Worm (Caenorhabditis elegans) whole organism, L4 larva: ENCODE measurements around the gene ZK813.3.

Experiments used
- F10B5.3 ChIP-seq: sonication (generic microtip); optimal IDR thresholded peaks from 2 replicates; lab custom pipeline; 2016; ENCODE audit warnings: mild to moderate bottlenecking, missing genetic modification characterization, missing compliant biosample characterization
- T20F7.1 ChIP-seq: fragments of 200-800 bp; sonication (Bioruptor generic); optimal IDR thresholded peaks from 2 replicates; lab custom pipeline; 2018; ENCODE audit warnings: mild to moderate bottlenecking, missing genetic modification characterization, missing compliant biosample characterization
- T26A8.4 ChIP-seq: fragments of 200-800 bp; sonication (Bioruptor generic); IDR thresholded peaks from 2 replicates; pipeline ENCODE4 v1.3.6; 2022; ENCODE audit warnings: missing genetic modification characterization, missing compliant biosample characterization
- Y105C5A.15 ChIP-seq: fragments of 200-800 bp; sonication (Bioruptor generic); IDR thresholded peaks from 2 replicates; pipeline ENCODE4 v1.3.6; 2022; ENCODE audit warnings: missing genetic modification characterization, missing compliant biosample characterization
- Y75B8A.6 ChIP-seq: fragments of 200-800 bp; sonication (Bioruptor generic); IDR thresholded peaks from 2 replicates; pipeline ENCODE4 v1.3.6; 2022; ENCODE audit warnings: missing genetic modification reagents, missing genetic modification characterization, missing compliant biosample characterization
- aly-2 ChIP-seq: sonication (generic microtip); optimal IDR thresholded peaks from 2 replicates; lab custom pipeline; 2018; ENCODE audit warnings: missing biosample characterization, missing genetic modification characterization
- attf-4 ChIP-seq: sonication (generic microtip); optimal IDR thresholded peaks from 3 replicates; lab custom pipeline; 2017; ENCODE audit warnings: missing biosample characterization, missing genetic modification characterization
- ceh-20 ChIP-seq: fragments of 200-800 bp; sonication (Bioruptor generic); IDR thresholded peaks from 2 replicates; pipeline ENCODE4 v1.3.6; 2022; ENCODE audit warnings: missing genetic modification reagents, missing genetic modification characterization, missing compliant biosample characterization
- ceh-28 ChIP-seq: fragments of 150-350 bp; optimal IDR thresholded peaks from 2 replicates; lab custom pipeline; 2014; ENCODE audit warnings: missing biosample characterization, missing genetic modification reagents, missing genetic modification characterization
- ces-1 ChIP-seq: fragments of 150-350 bp; sonication (generic microtip); optimal IDR thresholded peaks from 4 replicates; lab custom pipeline; 2014; ENCODE audit warnings: missing biosample characterization, missing genetic modification reagents, missing genetic modification characterization
- ctbp-1 ChIP-seq: fragments of 200-800 bp; sonication (Bioruptor generic); IDR thresholded peaks from 2 replicates; pipeline ENCODE4 v1.3.6; 2022; ENCODE audit warnings: missing genetic modification reagents, missing genetic modification characterization, missing compliant biosample characterization
- daf-16 ChIP-seq, 3 experiments: sonication (generic microtip); optimal IDR thresholded peaks; 2 replicates each; lab custom pipeline; 2016 to 2017; ENCODE audit warnings: missing genetic modification characterization in 3 of 3, missing genetic modification reagents in 3 of 3, mild to moderate bottlenecking in 2 of 3, missing compliant biosample characterization in 2 of 3, missing biosample characterization in 1 of 3, moderate library complexity in 1 of 3
- dmd-9 ChIP-seq: fragments of 200-800 bp; sonication (Bioruptor generic); IDR thresholded peaks from 2 replicates; pipeline ENCODE4 v1.3.6; 2022; ENCODE audit warnings: missing genetic modification reagents, missing genetic modification characterization, missing compliant biosample characterization
- duxl-1 ChIP-seq: sonication (generic microtip); optimal IDR thresholded peaks from 2 replicates; lab custom pipeline; 2016; ENCODE audit warnings: mild to moderate bottlenecking, missing genetic modification characterization, moderate library complexity, missing compliant biosample characterization; ENCODE audit not compliant: poor library complexity
- egl-27 ChIP-seq: sonication (generic microtip); optimal IDR thresholded peaks from 3 replicates; lab custom pipeline; 2017; ENCODE audit warnings: missing biosample characterization, missing genetic modification reagents, missing genetic modification characterization
- egl-43 ChIP-seq: fragments of 200-800 bp; sonication (Bioruptor generic); IDR thresholded peaks from 2 replicates; pipeline ENCODE4 v1.3.6; 2022; ENCODE audit warnings: missing genetic modification reagents, missing genetic modification characterization, missing compliant biosample characterization
- fos-1 ChIP-seq: fragments of 150-350 bp; optimal IDR thresholded peaks from 2 replicates; lab custom pipeline; 2014; ENCODE audit warnings: missing biosample characterization, missing genetic modification characterization
- gei-8 ChIP-seq: fragments of 200-800 bp; sonication (Bioruptor generic); optimal IDR thresholded peaks from 2 replicates; lab custom pipeline; 2018; ENCODE audit warnings: mild to moderate bottlenecking, missing genetic modification characterization, missing compliant biosample characterization
- hif-1 ChIP-seq, 2 experiments: sonication (generic microtip); optimal IDR thresholded peaks; 2 replicates each; lab custom pipeline; 2016 to 2017; ENCODE audit warnings: missing compliant biosample characterization in 2 of 2, missing genetic modification characterization in 2 of 2, missing genetic modification reagents in 2 of 2, missing genotype in 2 of 2, mild to moderate bottlenecking in 1 of 2
- hlh-11 ChIP-seq: fragments of 200-800 bp; sonication (Bioruptor generic); optimal IDR thresholded peaks from 2 replicates; lab custom pipeline; 2018; ENCODE audit warnings: mild to moderate bottlenecking, missing genetic modification characterization, missing compliant biosample characterization
- hmg-1.1 ChIP-seq: fragments of 200-800 bp; sonication (Bioruptor generic); IDR thresholded peaks from 2 replicates; pipeline ENCODE4 v1.3.6; 2022; ENCODE audit warnings: missing genetic modification reagents, missing genetic modification characterization, missing compliant biosample characterization
- lin-15B ChIP-seq: fragments of 150-350 bp; sonication (generic microtip); optimal IDR thresholded peaks from 3 replicates; lab custom pipeline; 2014; ENCODE audit warnings: missing biosample characterization, missing genetic modification characterization
- lin-29 ChIP-seq: fragments of 200-800 bp; sonication (Bioruptor generic); IDR thresholded peaks from 2 replicates; pipeline ENCODE4 v1.3.6; 2022; ENCODE audit warnings: missing genetic modification reagents, missing genetic modification characterization, missing compliant biosample characterization
- madf-9 ChIP-seq: fragments of 200-800 bp; sonication (Bioruptor generic); conservative IDR thresholded peaks from 2 replicates; pipeline ENCODE4 v1.3.6; 2022; ENCODE audit warnings: missing genetic modification reagents, missing genetic modification characterization, missing compliant biosample characterization
- mdl-1 ChIP-seq, 2 experiments: fragments of 150-350 bp in 1 of 2; sonication (generic microtip) in 1 of 2; optimal IDR thresholded peaks; 2 replicates each; lab custom pipeline; 2014 to 2017; ENCODE audit warnings: missing biosample characterization in 2 of 2, missing genetic modification characterization in 2 of 2
- mep-1 ChIP-seq: fragments of 150-350 bp; sonication (generic microtip); optimal IDR thresholded peaks from 3 replicates; lab custom pipeline; 2014; ENCODE audit warnings: missing biosample characterization, missing genetic modification characterization
- mxl-3 ChIP-seq: fragments of 200-800 bp; sonication (Bioruptor generic); optimal IDR thresholded peaks from 2 replicates; lab custom pipeline; 2018; ENCODE audit warnings: mild to moderate bottlenecking, missing genetic modification characterization, missing compliant biosample characterization
- nhr-10 ChIP-seq: fragments of 150-350 bp; optimal IDR thresholded peaks from 2 replicates; lab custom pipeline; 2014; ENCODE audit warnings: missing biosample characterization, missing genetic modification characterization
- nhr-11 ChIP-seq: fragments of 150-350 bp; optimal IDR thresholded peaks from 2 replicates; lab custom pipeline; 2014; ENCODE audit warnings: missing biosample characterization, missing genetic modification characterization
- nhr-25 ChIP-seq: sonication (generic microtip); optimal IDR thresholded peaks from 2 replicates; lab custom pipeline; 2017; ENCODE audit warnings: missing genetic modification characterization, mild to moderate bottlenecking, missing compliant biosample characterization, antibody characterized with exemption, moderate library complexity, borderline replicate concordance; ENCODE audit not compliant: insufficient read depth
- nhr-41 ChIP-seq: fragments of 200-800 bp; sonication (Bioruptor generic); IDR thresholded peaks from 2 replicates; pipeline ENCODE4 v1.3.6; 2022; ENCODE audit warnings: missing genetic modification reagents, missing genetic modification characterization, missing compliant biosample characterization
- nhr-6 ChIP-seq: fragments of 150-350 bp; optimal IDR thresholded peaks from 2 replicates; lab custom pipeline; 2014; ENCODE audit warnings: missing biosample characterization, missing genetic modification characterization
- pha-4 ChIP-seq, 2 experiments: fragments of 150-350 bp in 1 of 2; fragments of 200-800 bp in 1 of 2; sonication (Bioruptor generic) in 1 of 2; IDR thresholded peaks in 1 of 2; optimal IDR thresholded peaks in 1 of 2; 2 replicates each; pipeline versions ENCODE4 v1.3.6 to Lab custom; 2014 to 2022; ENCODE audit warnings: missing genetic modification characterization in 2 of 2, missing genetic modification reagents in 2 of 2, missing biosample characterization in 1 of 2, missing compliant biosample characterization in 1 of 2
- php-3 ChIP-seq: fragments of 200-800 bp; sonication (Bioruptor generic); IDR thresholded peaks from 2 replicates; pipeline ENCODE4 v1.3.6; 2022; ENCODE audit warnings: missing genetic modification reagents, missing genetic modification characterization, missing compliant biosample characterization
- pqm-1 ChIP-seq: sonication (generic microtip); optimal IDR thresholded peaks from 2 replicates; lab custom pipeline; 2017; ENCODE audit warnings: missing biosample characterization, missing genetic modification characterization
- sdz-12 ChIP-seq: fragments of 200-800 bp; sonication (Bioruptor generic); optimal IDR thresholded peaks from 2 replicates; lab custom pipeline; 2018; ENCODE audit warnings: mild to moderate bottlenecking, missing genetic modification characterization, missing compliant biosample characterization
- set-16 ChIP-seq: fragments of 200-800 bp; sonication (Bioruptor generic); IDR thresholded peaks from 2 replicates; pipeline ENCODE4 v1.3.6; 2022; ENCODE audit warnings: missing genetic modification reagents, missing genetic modification characterization, missing compliant biosample characterization
- snpc-4 ChIP-seq: fragments of 150-350 bp; optimal IDR thresholded peaks from 2 replicates; lab custom pipeline; 2014; ENCODE audit warnings: missing biosample characterization, missing genetic modification characterization
- tra-1 ChIP-seq: fragments of 200-800 bp; sonication (Bioruptor generic); IDR thresholded peaks from 2 replicates; pipeline ENCODE4 v1.3.6; 2022; ENCODE audit warnings: missing genetic modification reagents, missing genetic modification characterization, missing compliant biosample characterization
- unc-62 ChIP-seq, 3 experiments: fragments of 150-350 bp in 1 of 3; sonication (generic microtip); optimal IDR thresholded peaks in 2 of 3; peaks in 1 of 3; 1 replicate in 1 of 3; 2 replicates in 2 of 3; lab custom pipeline; 2014 to 2017; ENCODE audit warnings: missing biosample characterization in 3 of 3, missing genetic modification characterization in 3 of 3, missing genetic modification reagents in 3 of 3, missing genotype in 1 of 3
- zfp-2 ChIP-seq: sonication (generic microtip); optimal IDR thresholded peaks from 2 replicates; lab custom pipeline; 2016; ENCODE audit warnings: mild to moderate bottlenecking, missing genetic modification characterization, missing compliant biosample characterization
- zfp-3 ChIP-seq: fragments of 200-800 bp; sonication (Bioruptor generic); conservative IDR thresholded peaks from 2 replicates; pipeline ENCODE4 v1.3.6; 2022; ENCODE audit warnings: missing genetic modification reagents, missing genetic modification characterization, missing compliant biosample characterization

The ZK813.3 gene

ce11 chrX:3467958-3468357 is 26.3 kb downstream of the ZK813.3 start (continued):
- TF ChIP-seq ctbp-1 (GFP tag; lab: Robert Waterston, UW) (no peak), egl-27 (tag; lab: Kevin White, UChicago) (no peak), snpc-4 (no peak), T20F7.1 (GFP tag; lab: Kevin White, UChicago) (no peak), hlh-11 (peak; percentile 10), pqm-1 (tag; lab: Kevin White, UChicago) (no peak)
- TF ChIP-seq, all 104 proteins: peak for 5

- no peak for TF ChIP-seq hif-1 (tag; optimal IDR thresholded peaks at IDR 0.05; lab: Kevin White, UChicago)
- TF ChIP-seq set-16 (GFP tag; lab: Robert Waterston, UW): peak; percentile 29; the same call in 1 of the 2 replicates
- no peak for TF ChIP-seq lin-15B (tag; lab: Kevin White, UChicago)
- peak; percentile 69; the same call in 1 of the 2 replicates for TF ChIP-seq ctbp-1 (GFP tag; lab: Robert Waterston, UW)
- TF ChIP-seq ces-1 (GFP tag; lab: Kevin White, UChicago): peak; percentile 78
Observed at ce11 chrX:3469332-3469731, 27.7 kb downstream of the ZK813.3 start.

ce11 chrX:3470307-3470706 is 28.7 kb downstream of the ZK813.3 start:
- TF ChIP-seq hmg-1.1: no peak
- TF ChIP-seq unc-62 (GFP tag; optimal IDR thresholded peaks at IDR 0.05 in 1 of 2; lab: Kevin White, UChicago): peak in 1 of 2 experiments; percentile 55
- no peak for TF ChIP-seq unc-62 (tag; optimal IDR thresholded peaks at IDR 0.05; lab: Kevin White, UChicago)

- TF ChIP-seq gei-8 (GFP tag; lab: Kevin White, UChicago): no peak
- TF ChIP-seq daf-16 (GFP tag; optimal IDR thresholded peaks at IDR 0.05; lab: Kevin White, UChicago): no peak
- peak; percentile 64 for TF ChIP-seq daf-16 (tag; optimal IDR thresholded peaks at IDR 0.05; lab: Kevin White, UChicago)
- TF ChIP-seq mxl-3 (GFP tag; lab: Kevin White, UChicago): peak; percentile 60
- TF ChIP-seq Y75B8A.6 (GFP tag; lab: Robert Waterston, UW): no peak
- no peak for TF ChIP-seq tra-1 (GFP tag; lab: Robert Waterston, UW)
- TF ChIP-seq aly-2 (tag; lab: Kevin White, UChicago): no peak
- TF ChIP-seq pqm-1 (tag; lab: Kevin White, UChicago): peak; percentile 34
- peak; percentile 4 for TF ChIP-seq F10B5.3
- TF ChIP-seq nhr-10: no peak
- no peak for TF ChIP-seq zfp-3 (GFP tag; lab: Robert Waterston, UW)
- TF ChIP-seq attf-4 (tag; lab: Kevin White, UChicago): no peak
- no peak for TF ChIP-seq ceh-20 (GFP tag; lab: Robert Waterston, UW)
- no peak for TF ChIP-seq zfp-2 (tag; lab: Kevin White, UChicago)
- no peak for TF ChIP-seq madf-9 (GFP tag; lab: Robert Waterston, UW)
- peak; percentile 74 for TF ChIP-seq hlh-11
- peak; percentile 68 for TF ChIP-seq mep-1
- no peak for TF ChIP-seq nhr-41 (GFP tag; lab: Robert Waterston, UW)
- TF ChIP-seq egl-43 (GFP tag; lab: Robert Waterston, UW): no peak
- TF ChIP-seq duxl-1 (tag; lab: Kevin White, UChicago): no peak
- peak in 1 of 2 experiments; percentile 74 for TF ChIP-seq mdl-1 (tag; optimal IDR thresholded peaks at IDR 0.05; lab: Kevin White, UChicago)
- no peak for TF ChIP-seq fos-1 (tag; lab: Kevin White, UChicago)
- peak; percentile 55 for TF ChIP-seq nhr-6 (tag; lab: Kevin White, UChicago)
- 0 out of 2 replicates have a peak, but pooled peaks have one; percentile 39 for TF ChIP-seq Y105C5A.15 (GFP tag; lab: Robert Waterston, UW)
- TF ChIP-seq dmd-9 (GFP tag; lab: Robert Waterston, UW): no peak
- TF ChIP-seq hmg-1.1: 0 out of 2 replicates have a peak, but pooled peaks have one; percentile 53
- TF ChIP-seq sdz-12 (GFP tag; lab: Kevin White, UChicago): no peak
- no peak for TF ChIP-seq php-3
- no peak for TF ChIP-seq nhr-11 (tag; lab: Kevin White, UChicago)
- TF ChIP-seq pha-4 (GFP tag; IDR thresholded peaks at IDR 0.05; lab: Robert Waterston, UW): no peak
- TF ChIP-seq pha-4 (tag; optimal IDR thresholded peaks at IDR 0.05; lab: Kevin White, UChicago): peak; percentile 95
- TF ChIP-seq ceh-28 (tag; lab: Kevin White, UChicago): no peak
- TF ChIP-seq lin-29 (GFP tag; lab: Robert Waterston, UW): no peak
- TF ChIP-seq T26A8.4 (GFP tag; lab: Robert Waterston, UW): no peak
- peak in 1 of 2 experiments; percentile 95 for TF ChIP-seq unc-62 (GFP tag; optimal IDR thresholded peaks at IDR 0.05 in 1 of 2; lab: Kevin White, UChicago)
- TF ChIP-seq unc-62 (tag; optimal IDR thresholded peaks at IDR 0.05; lab: Kevin White, UChicago): no peak
- TF ChIP-seq nhr-25 (tag; lab: Kevin White, UChicago): no peak
Observed at ce11 chrX:3472226-3472625, 30.6 kb downstream of the ZK813.3 start.
